Fruit fly (Drosophila melanogaster) whole organism: ENCODE data around the gene mfr.

ENCODE experiments used
- pan ChIP-seq: fragments of >200 bp; optimal IDR thresholded peaks from 2 replicates; lab custom pipeline; 2017
- psq ChIP-seq: fragments of >200 bp; optimal IDR thresholded peaks from 2 replicates; lab custom pipeline; 2017
- usp ChIP-seq: fragments of >200 bp; optimal IDR thresholded peaks from 2 replicates; lab custom pipeline; 2017; ENCODE audit warnings: missing biosample characterization, missing genetic modification characterization, mixed read lengths

DNA sequence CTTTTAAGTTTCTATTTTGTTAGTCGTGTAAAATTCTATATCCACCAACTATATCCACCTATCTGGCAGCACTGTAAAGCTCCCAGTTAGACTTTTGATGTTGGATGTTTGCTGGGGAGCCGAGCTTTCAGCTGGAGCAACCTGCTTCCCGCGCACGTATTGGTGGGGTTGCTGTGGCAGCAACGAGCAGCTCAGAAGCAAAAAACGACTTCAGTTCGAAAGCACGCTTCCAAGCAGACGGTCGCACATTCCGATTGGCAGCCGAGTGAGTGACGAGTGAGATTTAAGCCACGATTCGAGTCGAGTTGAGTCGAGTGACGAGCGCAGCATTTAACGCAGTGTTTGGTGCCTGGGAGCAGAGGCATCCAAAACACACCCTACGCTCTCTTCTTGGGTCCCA, at the start of gene mfr, which contains the start of gene Tsp66E:
- no peak for TF ChIP-seq psq
- no peak for TF ChIP-seq pan (lab: Kevin White, UChicago)
- no peak for TF ChIP-seq usp (GFP tag; lab: Kevin White, UChicago)
